Worm (Caenorhabditis elegans): ENCODE data around the gene col-149.

DNA sequence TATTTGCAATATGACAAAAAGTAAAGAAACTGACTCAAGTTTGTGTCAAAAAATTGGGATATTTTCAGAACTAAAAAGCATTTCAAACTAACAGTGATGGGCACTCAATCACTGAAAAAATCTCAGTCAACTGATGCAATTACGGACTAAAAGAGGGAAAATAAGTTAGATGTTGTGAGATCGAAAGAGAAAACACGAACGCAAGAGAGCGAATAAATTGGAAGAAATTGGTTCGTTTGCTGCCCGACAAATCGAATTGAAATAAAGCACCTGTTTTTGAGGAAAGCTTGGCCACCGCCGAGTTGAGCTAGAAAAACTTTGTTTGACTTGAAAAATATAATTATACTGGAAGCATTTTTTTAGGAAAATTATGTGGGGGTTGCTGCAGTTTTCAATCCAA is 26.6 kb downstream of the col-149 start:
- TF ChIP-seq ZK546.5 (tag; optimal IDR thresholded peaks at IDR 0.05) (no peak), ceh-62 (tag; optimal IDR thresholded peaks at IDR 0.05) (no peak), F49E8.2 (tag; optimal IDR thresholded peaks at IDR 0.05; ENCODE audit: borderline replicate concordance) (no peak), nhr-102 (tag; optimal IDR thresholded peaks at IDR 0.05) (no peak), zfp-2 (tag; optimal IDR thresholded peaks at IDR 0.05) (no peak), mes-2 (tag; optimal IDR thresholded peaks at IDR 0.05; ENCODE audit: poor library complexity, severe bottlenecking) (no peak), nhr-25 (tag; optimal IDR thresholded peaks at IDR 0.05; ENCODE audit: borderline replicate concordance, insufficient read depth) (no peak), ama-1 (optimal IDR thresholded peaks at IDR 0.05) (no peak), aha-1 (tag) (no peak)
